Fruit fly (Drosophila melanogaster): Measurements from ENCODE around the gene tos.

tos gene

dm6 chr2L:18708239-18708891 lies 26.5 kb upstream of the tos start, which contains the start of the genes Faf2 and Grip71 (continued):
- TF ChIP-seq Opbp (GFP tag; IDR thresholded peaks at IDR 0.05; ENCODE audit: partially characterized antibody) (peak; percentile 31; the same call in 1 of the 3 replicates), sima (GFP tag; optimal IDR thresholded peaks at IDR 0.05) (no peak), CG10543 (GFP tag; optimal IDR thresholded peaks at IDR 0.05) (peak; percentile 84), CG15601 (tag; optimal IDR thresholded peaks at IDR 0.05) (peak; percentile 84), CG30403 (GFP tag; optimal IDR thresholded peaks at IDR 0.05) (peak; percentile 96), CG2116 (GFP tag; optimal IDR thresholded peaks at IDR 0.05) (peak; percentile 77), CG1792 (GFP tag; optimal IDR thresholded peaks at IDR 0.05) (peak; percentile 70), usp (GFP tag; optimal IDR thresholded peaks at IDR 0.05) (no peak), CG15073 (GFP tag; optimal IDR thresholded peaks at IDR 0.05) (peak; percentile 99), yki (optimal IDR thresholded peaks at IDR 0.05) (no peak), CG7556 (GFP tag; optimal IDR thresholded peaks at IDR 0.05) (peak; percentile 78)

dm6 chr2L:18707844-18708238 lies 26.0 kb upstream of the tos start:
- TF ChIP-seq CG12155 (GFP tag; optimal IDR thresholded peaks at IDR 0.05): peak; percentile 7
- peak; percentile 25 for TF ChIP-seq crc (GFP tag; optimal IDR thresholded peaks at IDR 0.05)
- no peak for TF ChIP-seq CG18262 (tag; optimal IDR thresholded peaks at IDR 0.05)
- peak; percentile 16 for TF ChIP-seq vfl (GFP tag; optimal IDR thresholded peaks at IDR 0.05)
- no peak for TF ChIP-seq CG12071 (GFP tag; optimal IDR thresholded peaks at IDR 0.05)
- peak; percentile 37 for TF ChIP-seq CG17359 (tag; optimal IDR thresholded peaks at IDR 0.05)
- peak; percentile 7 for TF ChIP-seq lbe (GFP tag; optimal IDR thresholded peaks at IDR 0.05)
- TF ChIP-seq Ptx1 (GFP tag; IDR thresholded peaks at IDR 0.05): peak; percentile 38
- TF ChIP-seq Max (GFP tag; optimal IDR thresholded peaks at IDR 0.05): peak; percentile 38
- no peak for TF ChIP-seq prd (optimal IDR thresholded peaks at IDR 0.05)
- TF ChIP-seq prd (GFP tag; IDR thresholded peaks at IDR 0.05): 0 out of 3 replicates have a peak, but pooled peaks have one; percentile 36
- TF ChIP-seq HHEX (GFP tag; optimal IDR thresholded peaks at IDR 0.05): no peak
- peak; percentile 17 for TF ChIP-seq Meics (GFP tag; optimal IDR thresholded peaks at IDR 0.05)
- peak; percentile 92 for TF ChIP-seq Med (GFP tag)
- no peak for TF ChIP-seq ara (GFP tag; IDR thresholded peaks at IDR 0.05)
- no peak for TF ChIP-seq Trl (optimal IDR thresholded peaks at IDR 0.05)
- peak; percentile 12 for TF ChIP-seq Trl (GFP tag; optimal IDR thresholded peaks at IDR 0.05)
- peak; percentile 20 for TF ChIP-seq CG16863 (GFP tag; optimal IDR thresholded peaks at IDR 0.05)
- TF ChIP-seq dpn (GFP tag; optimal IDR thresholded peaks at IDR 0.05): peak; percentile 36 to 46
- no peak for TF ChIP-seq CG3847 (GFP tag; IDR thresholded peaks at IDR 0.05)
- TF ChIP-seq CG10654 (GFP tag; optimal IDR thresholded peaks at IDR 0.05): no peak
- no peak for TF ChIP-seq cato (GFP tag; optimal IDR thresholded peaks at IDR 0.05; ENCODE audit: borderline replicate concordance)
- no peak for TF ChIP-seq CG3163 (GFP tag; optimal IDR thresholded peaks at IDR 0.05)
- TF ChIP-seq CG11093 (GFP tag; IDR thresholded peaks at IDR 0.05): no peak
- TF ChIP-seq sim (GFP tag; IDR thresholded peaks at IDR 0.05): no peak
- TF ChIP-seq CG32532 (GFP tag; IDR thresholded peaks at IDR 0.05): peak; percentile 67
- no peak for TF ChIP-seq CG3838 (GFP tag; optimal IDR thresholded peaks at IDR 0.05)
- TF ChIP-seq CG12769 (tag; optimal IDR thresholded peaks at IDR 0.05): peak; percentile 43
- TF ChIP-seq CG2889 (GFP tag; IDR thresholded peaks at IDR 0.05): no peak
- TF ChIP-seq CG14014 (GFP tag; IDR thresholded peaks at IDR 0.05): peak; percentile 43; the same call in 1 of the 2 replicates
- TF ChIP-seq dysf (GFP tag; IDR thresholded peaks at IDR 0.05): peak; percentile 44; the same call in 1 of the 3 replicates
- TF ChIP-seq Hmr (GFP tag; optimal IDR thresholded peaks at IDR 0.05): peak; percentile 41
- peak; percentile 45 for TF ChIP-seq CG13624 (GFP tag; optimal IDR thresholded peaks at IDR 0.05)
- no peak for TF ChIP-seq CG11398 (GFP tag; optimal IDR thresholded peaks at IDR 0.05)
- TF ChIP-seq CG15514 (GFP tag; optimal IDR thresholded peaks at IDR 0.05): peak; percentile 32
- TF ChIP-seq Ada2b (GFP tag; IDR thresholded peaks at IDR 0.05): peak; percentile 34; the same call in 1 of the 2 replicates
- TF ChIP-seq Pdp1 (GFP tag; optimal IDR thresholded peaks at IDR 0.05): peak in 1 of 2 experiments; percentile 13
- TF ChIP-seq chinmo (GFP tag; IDR thresholded peaks at IDR 0.05; ENCODE audit: partially characterized antibody): peak; percentile 89; the same call in 1 of the 4 replicates
- peak; percentile 44 for TF ChIP-seq CG8388 (GFP tag; optimal IDR thresholded peaks at IDR 0.05)

All from whole organism, embryonic.